Fruit fly (Drosophila melanogaster) whole organism: ENCODE data around the gene CG12316.

Experiments used
- Dll ChIP-seq: fragments of >200 bp; optimal IDR thresholded peaks from 2 replicates; lab custom pipeline; 2017
- usp ChIP-seq: fragments of >200 bp; optimal IDR thresholded peaks from 2 replicates; lab custom pipeline; 2017; ENCODE audit warnings: missing biosample characterization, missing genetic modification characterization, mixed read lengths

DNA sequence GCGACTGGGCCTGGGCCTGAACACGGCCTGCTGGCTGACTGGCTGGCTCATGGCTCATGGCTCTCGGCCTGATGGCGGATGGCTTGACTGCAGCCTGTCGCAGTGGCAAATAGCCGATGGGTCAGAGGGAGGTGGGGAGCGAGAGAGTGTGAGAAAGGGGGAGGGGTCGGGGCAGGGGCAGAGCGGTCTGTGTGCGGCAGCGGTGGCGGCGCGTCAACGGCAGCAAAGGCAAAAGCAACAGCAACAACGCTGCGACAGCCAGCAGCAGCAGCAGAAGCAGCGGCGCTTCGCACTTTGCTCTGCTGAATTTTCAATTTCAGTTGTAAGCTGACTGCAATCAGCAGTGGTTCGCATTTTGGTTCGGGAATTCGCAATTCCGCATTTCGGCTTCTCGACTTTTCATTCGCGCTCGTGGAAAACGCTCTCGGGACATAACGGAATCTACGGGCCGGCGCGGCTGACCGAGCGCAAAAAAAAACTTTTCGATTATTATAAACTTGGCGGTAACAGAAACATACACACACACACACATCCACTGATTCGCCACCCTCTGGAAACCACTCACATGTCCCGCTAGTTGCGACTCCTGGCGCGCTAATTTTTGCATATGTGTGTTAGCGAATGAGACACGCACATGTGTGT lies 31.0 kb downstream of the CG12316 start, which contains the start of gene CG45071:
- TF ChIP-seq Dll (lab: Kevin White, UChicago) (peak; percentile 48), usp (GFP tag; lab: Kevin White, UChicago) (no peak)
